Fruit fly (Drosophila melanogaster) whole organism, prepupa: Measurements from ENCODE around the gene 2mit.

Experiments used
- CG10631 ChIP-seq: fragments of 200-800 bp; sonication (Bioruptor generic); optimal IDR thresholded peaks from 2 replicates; lab custom pipeline; 2016; ENCODE audit warnings: missing biosample characterization, missing genetic modification characterization
- CG11294 ChIP-seq: fragments of 200-800 bp; sonication (Bioruptor generic); IDR thresholded peaks from 2 replicates; pipeline ENCODE4 v1.3.6; 2022; ENCODE audit warnings: missing biosample characterization, missing genetic modification characterization
- CG11762 ChIP-seq: fragments of 200-800 bp; sonication (Bioruptor generic); optimal IDR thresholded peaks from 3 replicates; lab custom pipeline; 2016; ENCODE audit warnings: missing biosample characterization, missing genetic modification characterization; ENCODE audit not compliant: insufficient read depth
- CG11902 ChIP-seq: fragments of 200-800 bp; sonication (Bioruptor generic); optimal IDR thresholded peaks from 3 replicates; lab custom pipeline; 2016; ENCODE audit warnings: missing biosample characterization, missing genetic modification characterization
- CG15336 ChIP-seq: fragments of 200-800 bp; sonication (Bioruptor generic); IDR thresholded peaks from 2 replicates; pipeline ENCODE4 v1.3.6; 2022; ENCODE audit warnings: missing biosample characterization, missing genetic modification characterization
- CG1621 ChIP-seq: fragments of 200-800 bp; sonication (Bioruptor generic); optimal IDR thresholded peaks from 3 replicates; lab custom pipeline; 2018; ENCODE audit warnings: missing biosample characterization, mild to moderate bottlenecking, missing genetic modification characterization
- CG16779 ChIP-seq: fragments of 200-800 bp; sonication (Bioruptor generic); optimal IDR thresholded peaks from 3 replicates; lab custom pipeline; 2017; ENCODE audit warnings: missing biosample characterization, mild to moderate bottlenecking, missing genetic modification characterization
- CG31627 ChIP-seq: fragments of 200-800 bp; sonication (Bioruptor generic); optimal IDR thresholded peaks from 3 replicates; lab custom pipeline; 2016; ENCODE audit warnings: missing biosample characterization, missing genetic modification characterization
- CG32006 ChIP-seq: fragments of 200-800 bp; sonication (Bioruptor generic); optimal IDR thresholded peaks from 3 replicates; lab custom pipeline; 2017; ENCODE audit warnings: missing biosample characterization, mild to moderate bottlenecking, missing genetic modification characterization
- CG34406 ChIP-seq: fragments of 200-800 bp; sonication (Bioruptor generic); optimal IDR thresholded peaks from 3 replicates; lab custom pipeline; 2016; ENCODE audit warnings: missing biosample characterization, missing genetic modification characterization
- CG3919 ChIP-seq: fragments of 200-800 bp; sonication (Bioruptor generic); optimal IDR thresholded peaks from 3 replicates; lab custom pipeline; 2016; ENCODE audit warnings: missing biosample characterization, missing genetic modification characterization
- CG4318 ChIP-seq: fragments of 200-800 bp; sonication (Bioruptor generic); optimal IDR thresholded peaks from 3 replicates; lab custom pipeline; 2017; ENCODE audit warnings: missing biosample characterization, mild to moderate bottlenecking, missing genetic modification characterization
- CG6163 ChIP-seq: fragments of 200-800 bp; sonication (Bioruptor generic); IDR thresholded peaks from 3 replicates; pipeline ENCODE4 v1.3.6; 2022; ENCODE audit warnings: missing biosample characterization, missing genetic modification characterization
- CG6276 ChIP-seq: fragments of 200-800 bp; sonication (Bioruptor generic); optimal IDR thresholded peaks from 2 replicates; lab custom pipeline; 2017; ENCODE audit warnings: missing biosample characterization, mild to moderate bottlenecking, missing genetic modification characterization
- CG6792 ChIP-seq: fragments of 200-800 bp; sonication (Bioruptor generic); optimal IDR thresholded peaks from 3 replicates; lab custom pipeline; 2016; ENCODE audit warnings: missing biosample characterization, missing genetic modification characterization
- CG7368 ChIP-seq: fragments of 200-800 bp; sonication (Bioruptor generic); optimal IDR thresholded peaks from 3 replicates; lab custom pipeline; 2016; ENCODE audit warnings: missing biosample characterization, missing genetic modification characterization
- CG8119 ChIP-seq: fragments of 200-800 bp; sonication (Bioruptor generic); IDR thresholded peaks from 3 replicates; pipeline ENCODE4 v1.3.6; 2022; ENCODE audit warnings: missing biosample characterization, missing genetic modification characterization
- CG8319 ChIP-seq: fragments of 200-800 bp; sonication (Bioruptor generic); optimal IDR thresholded peaks from 3 replicates; lab custom pipeline; 2016; ENCODE audit warnings: missing biosample characterization, missing genetic modification characterization
- CG8632 ChIP-seq: fragments of 200-800 bp; sonication (Bioruptor generic); optimal IDR thresholded peaks from 3 replicates; lab custom pipeline; 2016; ENCODE audit warnings: missing biosample characterization, missing genetic modification characterization
- Eip78C ChIP-seq: fragments of 200-800 bp; sonication (Bioruptor generic); peaks from one replicate; lab custom pipeline; 2016; ENCODE audit warnings: missing biosample characterization, missing genetic modification characterization
- Eip93F ChIP-seq: fragments of 200-800 bp; sonication (Bioruptor generic); optimal IDR thresholded peaks from 2 replicates; lab custom pipeline; 2016; ENCODE audit warnings: missing biosample characterization, mild to moderate bottlenecking, missing genetic modification characterization
- Ets21C ChIP-seq: fragments of 200-800 bp; sonication (Bioruptor generic); optimal IDR thresholded peaks from 3 replicates; lab custom pipeline; 2016; ENCODE audit warnings: missing biosample characterization, missing genetic modification characterization
- Ets96B ChIP-seq: fragments of 200-800 bp; optimal IDR thresholded peaks from 2 replicates; lab custom pipeline; 2019; ENCODE audit warnings: missing biosample characterization, mild to moderate bottlenecking, missing genetic modification characterization, moderate library complexity
- Gug ChIP-seq: fragments of 200-800 bp; sonication (Bioruptor generic); IDR thresholded peaks from 2 replicates; pipeline ENCODE4 v1.3.6; 2022; ENCODE audit warnings: missing biosample characterization, missing genetic modification characterization
- Hr38 ChIP-seq: sonication (Bioruptor generic); optimal IDR thresholded peaks from 2 replicates; lab custom pipeline; 2016; ENCODE audit warnings: missing biosample characterization, missing genetic modification characterization
- Hr39 ChIP-seq: fragments of 200-800 bp; sonication (Bioruptor generic); optimal IDR thresholded peaks from 2 replicates; lab custom pipeline; 2016; ENCODE audit warnings: missing biosample characterization, missing genetic modification characterization
- Hr4 ChIP-seq: fragments of 200-800 bp; sonication (Bioruptor generic); optimal IDR thresholded peaks from 3 replicates; lab custom pipeline; 2016; ENCODE audit warnings: missing biosample characterization, missing genetic modification characterization
- Sox14 ChIP-seq: fragments of 200-800 bp; sonication (Bioruptor generic); optimal IDR thresholded peaks from 3 replicates; lab custom pipeline; 2016; ENCODE audit warnings: missing biosample characterization, missing genetic modification characterization
- Sox15 ChIP-seq: fragments of 200-800 bp; sonication (Bioruptor generic); optimal IDR thresholded peaks from 3 replicates; lab custom pipeline; 2016; ENCODE audit warnings: missing biosample characterization, missing genetic modification characterization
- acj6 ChIP-seq: fragments of 200-800 bp; sonication (Bioruptor generic); optimal IDR thresholded peaks from 3 replicates; lab custom pipeline; 2016; ENCODE audit warnings: missing biosample characterization, missing genetic modification characterization
- cyc ChIP-seq: fragments of 200-800 bp; sonication (Bioruptor generic); optimal IDR thresholded peaks from 3 replicates; lab custom pipeline; 2016; ENCODE audit warnings: missing biosample characterization, missing genetic modification characterization
- dac ChIP-seq: fragments of 200-800 bp; sonication (Bioruptor generic); optimal IDR thresholded peaks from 2 replicates; lab custom pipeline; 2017; ENCODE audit warnings: missing biosample characterization, mild to moderate bottlenecking, missing genetic modification characterization
- dsx ChIP-seq: fragments of 200-800 bp; optimal IDR thresholded peaks from 3 replicates; lab custom pipeline; 2019; ENCODE audit warnings: missing biosample characterization, mild to moderate bottlenecking, missing genetic modification characterization, moderate library complexity; ENCODE audit not compliant: poor library complexity, severe bottlenecking
- eg ChIP-seq: fragments of 200-800 bp; sonication (Bioruptor generic); IDR thresholded peaks from 3 replicates; pipeline ENCODE4 v1.3.6; 2022; ENCODE audit warnings: missing biosample characterization, missing genetic modification characterization
- fd85E ChIP-seq: fragments of 200-800 bp; sonication (Bioruptor generic); optimal IDR thresholded peaks from 3 replicates; lab custom pipeline; 2016; ENCODE audit warnings: missing biosample characterization, missing genetic modification characterization
- lz ChIP-seq: fragments of 200-800 bp; sonication (Bioruptor generic); optimal IDR thresholded peaks from 3 replicates; lab custom pipeline; 2016; ENCODE audit warnings: missing biosample characterization, missing genetic modification characterization
- net ChIP-seq: fragments of 200-800 bp; sonication (Bioruptor generic); optimal IDR thresholded peaks from 3 replicates; lab custom pipeline; 2016; ENCODE audit warnings: missing biosample characterization, missing genetic modification characterization
- spab ChIP-seq: fragments of 200-800 bp; sonication (Bioruptor generic); optimal IDR thresholded peaks from 2 replicates; lab custom pipeline; 2017; ENCODE audit warnings: missing biosample characterization, mild to moderate bottlenecking, missing genetic modification characterization, missing genetic modification reagents
- svp ChIP-seq: fragments of 200-800 bp; sonication (Bioruptor generic); peaks from one replicate; lab custom pipeline; 2016; ENCODE audit warnings: missing biosample characterization, missing genetic modification characterization
- topi ChIP-seq: fragments of 200-800 bp; sonication (Bioruptor generic); optimal IDR thresholded peaks from 3 replicates; lab custom pipeline; 2016; ENCODE audit warnings: missing biosample characterization, missing genetic modification characterization
- vri ChIP-seq: fragments of 200-800 bp; sonication (Bioruptor generic); optimal IDR thresholded peaks from 3 replicates; lab custom pipeline; 2016; ENCODE audit warnings: missing biosample characterization, mild to moderate bottlenecking, missing genetic modification characterization

2mit gene

DNA sequence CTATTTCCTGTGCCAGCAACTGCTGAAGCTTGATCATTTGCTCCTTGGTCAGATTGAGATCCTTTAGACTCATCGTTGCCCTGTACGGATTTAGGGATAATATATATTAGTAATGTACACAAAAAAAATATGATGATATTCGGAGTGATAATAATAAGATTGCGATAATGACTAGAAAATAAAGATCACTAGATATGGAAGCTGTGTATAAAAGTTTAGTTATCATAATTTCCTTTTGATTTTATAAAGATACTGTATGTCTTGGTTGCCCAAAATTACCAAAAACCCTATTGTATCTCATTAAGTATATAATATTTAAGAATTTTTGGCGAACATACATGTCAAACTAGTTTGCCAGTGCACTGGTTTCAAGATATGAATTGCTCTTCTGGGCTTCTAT lies 30.9 kb upstream of the 2mit start, which contains the start of gene CG8508:
CG8508 (minus strand) TSS at position 101 of the 400 bp plus-strand sequence.
- TF ChIP-seq lz (GFP tag; lab: Kevin White, UChicago): no peak
- TF ChIP-seq vri: no peak
- no peak for TF ChIP-seq Ets21C (GFP tag; lab: Kevin White, UChicago)
- TF ChIP-seq CG8319 (GFP tag; lab: Kevin White, UChicago): no peak
- TF ChIP-seq CG4318 (GFP tag; lab: Kevin White, UChicago): no peak
- TF ChIP-seq CG1621 (tag; lab: Kevin White, UChicago): no peak
- TF ChIP-seq CG32006: no peak
- TF ChIP-seq acj6 (GFP tag; lab: Kevin White, UChicago): no peak
- TF ChIP-seq, all 60 proteins: peak for 0

dm6 chr3R:13181004-13181403 lies 25.5 kb upstream of the 2mit start, which contains the start of gene CG8138:
Gene CG8138, plus strand, starts transcription at chr3R:13181304.
- no peak for TF ChIP-seq topi (GFP tag; lab: Kevin White, UChicago)

- no peak for TF ChIP-seq CG31627 (GFP tag; lab: Kevin White, UChicago)
- TF ChIP-seq, all 60 proteins: peak for 0
Observed at dm6 chr3R:13138120-13138519, 17.4 kb downstream of the 2mit start.

- TF ChIP-seq CG6163 (GFP tag; lab: Robert Waterston, UW) (no peak), CG6792 (GFP tag; lab: Kevin White, UChicago) (no peak), vri (no peak), acj6 (GFP tag; lab: Kevin White, UChicago) (no peak), Hr4 (GFP tag; lab: Kevin White, UChicago) (no peak), CG11294 (GFP tag; lab: Robert Waterston, UW) (no peak), CG11902 (no peak), dac (no peak), spab (GFP tag; lab: Kevin White, UChicago) (no peak), Hr38 (no peak), Sox14 (GFP tag; lab: Kevin White, UChicago) (no peak), CG10631 (GFP tag; lab: Kevin White, UChicago) (no peak), CG11762 (GFP tag; lab: Kevin White, UChicago) (no peak), Ets21C (GFP tag; lab: Kevin White, UChicago) (no peak), fd85E (GFP tag; lab: Kevin White, UChicago) (no peak), CG6276 (GFP tag; lab: Kevin White, UChicago) (no peak), cyc (GFP tag; lab: Kevin White, UChicago) (no peak), Ets96B (tag; lab: Kevin White, UChicago) (no peak), CG15336 (no peak), CG32006 (no peak)
- TF ChIP-seq, all 60 proteins: peak for 0
Observed at dm6 chr3R:13128932-13129331, 26.6 kb downstream of the 2mit start.

dm6 chr3R:13117711-13118110 lies 37.8 kb downstream of the 2mit start:
- no peak for TF ChIP-seq CG4318 (GFP tag; lab: Kevin White, UChicago)
- TF ChIP-seq Sox15 (GFP tag; lab: Kevin White, UChicago): no peak
- no peak for TF ChIP-seq Gug (GFP tag; lab: Robert Waterston, UW)
- peak; percentile 71 for TF ChIP-seq Eip78C
- TF ChIP-seq CG8319 (GFP tag; lab: Kevin White, UChicago): no peak
- TF ChIP-seq dsx (GFP tag; lab: Kevin White, UChicago): no peak
- no peak for TF ChIP-seq CG16779 (tag; lab: Kevin White, UChicago)
- TF ChIP-seq Sox14 (GFP tag; lab: Kevin White, UChicago): no peak
- no peak for TF ChIP-seq CG11902
- TF ChIP-seq topi (GFP tag; lab: Kevin White, UChicago): no peak
- peak; percentile 21 for TF ChIP-seq CG32006
- no peak for TF ChIP-seq net (GFP tag; lab: Kevin White, UChicago)
- TF ChIP-seq CG34406 (GFP tag; lab: Kevin White, UChicago): no peak
- TF ChIP-seq Hr39 (GFP tag; lab: Kevin White, UChicago): no peak
- TF ChIP-seq CG3919 (GFP tag; lab: Kevin White, UChicago): no peak
- no peak for TF ChIP-seq Eip93F
- no peak for TF ChIP-seq CG11762 (GFP tag; lab: Kevin White, UChicago)
- TF ChIP-seq lz (GFP tag; lab: Kevin White, UChicago): no peak
- TF ChIP-seq CG8632 (GFP tag; lab: Kevin White, UChicago): no peak
- peak; percentile 0 for TF ChIP-seq CG10631 (GFP tag; lab: Kevin White, UChicago)
- TF ChIP-seq CG15336: no peak
- TF ChIP-seq CG6792 (GFP tag; lab: Kevin White, UChicago): no peak
- TF ChIP-seq acj6 (GFP tag; lab: Kevin White, UChicago): no peak
- TF ChIP-seq CG11294 (GFP tag; lab: Robert Waterston, UW): no peak
- TF ChIP-seq CG31627 (GFP tag; lab: Kevin White, UChicago): no peak
- TF ChIP-seq svp (GFP tag; lab: Kevin White, UChicago): peak; percentile 65
- no peak for TF ChIP-seq eg
- TF ChIP-seq CG7368 (GFP tag; lab: Kevin White, UChicago): no peak
- TF ChIP-seq CG8119 (GFP tag; lab: Robert Waterston, UW): no peak
- TF ChIP-seq cyc (GFP tag; lab: Kevin White, UChicago): no peak
- TF ChIP-seq CG6276 (GFP tag; lab: Kevin White, UChicago): no peak
